Worm (Caenorhabditis elegans) whole organism, L4/young adult: Measurements from ENCODE around the gene clec-147.

ENCODE experiments used
- W03F9.2 ChIP-seq: fragments of 150-350 bp; optimal IDR thresholded peaks from 2 replicates; lab custom pipeline; 2014; ENCODE audit warnings: missing biosample characterization, missing genetic modification characterization
- dao-5 ChIP-seq: sonication (generic microtip); optimal IDR thresholded peaks from 2 replicates; lab custom pipeline; 2016; ENCODE audit warnings: missing genotype, missing genetic modification characterization, moderate library complexity, missing compliant biosample characterization
- him-1 ChIP-seq: sonication (generic microtip); optimal IDR thresholded peaks from 2 replicates; lab custom pipeline; 2016; ENCODE audit warnings: missing genotype, missing genetic modification reagents, missing genetic modification characterization, missing compliant biosample characterization

- TF ChIP-seq him-1, result no peak
- TF ChIP-seq dao-5 (tag; lab: Kevin White, UChicago), result no peak
- TF ChIP-seq W03F9.2 (tag; lab: Kevin White, UChicago), result no peak
These were observed 42.9 kb upstream of the clec-147 start, which contains the start of the genes nspb-8 and nspb-9 for ce11 chrII:14580549-14580948.
